Fruit fly (Drosophila melanogaster): ENCODE data around the gene ntc.
A peak's percentile ranks its signal among the peaks of the same experiment; 100 is the strongest.

The ntc gene

DNA sequence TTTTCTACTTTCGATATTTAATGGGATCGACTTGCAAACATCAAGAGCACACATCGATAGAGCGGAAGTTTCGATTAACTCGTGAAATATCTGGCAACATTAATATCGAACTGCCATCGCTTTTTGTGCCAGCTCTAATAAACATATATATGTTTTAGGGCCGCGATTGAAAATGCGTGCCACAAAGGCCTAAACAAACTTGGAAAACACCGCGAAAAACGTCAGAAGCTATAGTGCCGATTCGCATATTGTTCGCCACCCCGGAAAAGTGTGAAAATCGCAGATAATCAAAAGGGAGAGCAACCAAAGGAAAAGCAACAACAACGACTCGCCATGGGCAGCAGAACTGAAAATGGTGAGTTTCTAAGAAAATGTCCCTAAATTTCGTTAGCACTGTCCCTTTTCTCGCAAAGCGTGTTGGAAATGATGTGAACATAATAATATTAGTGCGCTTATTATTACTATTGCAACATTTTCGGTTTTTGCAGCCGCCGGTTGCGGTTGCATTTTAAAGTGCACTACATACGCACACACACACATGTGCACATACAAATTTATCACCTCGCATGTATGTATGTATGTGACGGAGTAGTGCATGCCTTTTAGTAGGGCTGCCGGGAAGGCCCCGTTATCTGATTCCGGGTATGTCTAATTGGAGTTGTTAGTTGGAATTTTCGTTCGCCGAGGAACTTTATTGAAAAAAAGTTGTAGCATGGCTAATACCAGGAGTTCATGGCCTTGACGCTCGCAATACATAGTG, 12.5 kb upstream of the ntc start, which contains the start of gene enc:
TSS of gene enc (plus strand) at position 114 of the 760 bp plus-strand sequence.
- no peak for TF ChIP-seq Hr78 (GFP tag; optimal IDR thresholded peaks at IDR 0.05)
- TF ChIP-seq sage (GFP tag; optimal IDR thresholded peaks at IDR 0.05) = peak; percentile 46
- no peak for TF ChIP-seq sv (GFP tag; optimal IDR thresholded peaks at IDR 0.05)
- no peak for TF ChIP-seq GATAd (GFP tag; optimal IDR thresholded peaks at IDR 0.05)
- peak; percentile 84 for TF ChIP-seq tai (GFP tag; optimal IDR thresholded peaks at IDR 0.05)
- no peak for TF ChIP-seq jim (GFP tag; optimal IDR thresholded peaks at IDR 0.05)
- no peak for TF ChIP-seq Dfd (GFP tag; optimal IDR thresholded peaks at IDR 0.05)
- no peak for TF ChIP-seq rgr (GFP tag; optimal IDR thresholded peaks at IDR 0.05)
- TF ChIP-seq Hnf4 (GFP tag; optimal IDR thresholded peaks at IDR 0.05) = no peak
- peak; percentile 15 for TF ChIP-seq psq (GFP tag; optimal IDR thresholded peaks at IDR 0.05)
- no peak for TF ChIP-seq OdsH (GFP tag; optimal IDR thresholded peaks at IDR 0.05)
- no peak for TF ChIP-seq Abd-B (GFP tag; optimal IDR thresholded peaks at IDR 0.05)
- TF ChIP-seq Vsx2 (GFP tag; optimal IDR thresholded peaks at IDR 0.05; ENCODE audit: partially characterized antibody) = no peak
- no peak for TF ChIP-seq dsf (GFP tag; optimal IDR thresholded peaks at IDR 0.05; ENCODE audit: borderline replicate concordance)
- peak; percentile 23 for TF ChIP-seq Jra (GFP tag; optimal IDR thresholded peaks at IDR 0.05)
- no peak for TF ChIP-seq CrebA (GFP tag; optimal IDR thresholded peaks at IDR 0.05; ENCODE audit: borderline replicate concordance)
- TF ChIP-seq Rel (GFP tag; optimal IDR thresholded peaks at IDR 0.05) = no peak
- peak; percentile 88 for TF ChIP-seq Rel (tag; optimal IDR thresholded peaks at IDR 0.05)
- no peak for TF ChIP-seq CG9705 (GFP tag; optimal IDR thresholded peaks at IDR 0.05)
- no peak for TF ChIP-seq fru (GFP tag; optimal IDR thresholded peaks at IDR 0.05)
- no peak for TF ChIP-seq ey (GFP tag; optimal IDR thresholded peaks at IDR 0.05)
- TF ChIP-seq Sp1 (GFP tag; optimal IDR thresholded peaks at IDR 0.05) = no peak
- peak; percentile 45 for TF ChIP-seq Hr83 (GFP tag; optimal IDR thresholded peaks at IDR 0.05; ENCODE audit: poor library complexity, severe bottlenecking)
- TF ChIP-seq Dif (GFP tag; optimal IDR thresholded peaks at IDR 0.05; ENCODE audit: partially characterized antibody) = no peak
- TF ChIP-seq foxo (GFP tag; optimal IDR thresholded peaks at IDR 0.05) = no peak
- peak; percentile 36 for TF ChIP-seq brk (GFP tag; optimal IDR thresholded peaks at IDR 0.05)
- TF ChIP-seq h (GFP tag; optimal IDR thresholded peaks at IDR 0.05) = no peak
- no peak for TF ChIP-seq dl (GFP tag; optimal IDR thresholded peaks at IDR 0.05; ENCODE audit: insufficient read depth in 1 of 2, partially characterized antibody in 2 of 2)
- TF ChIP-seq Myc (optimal IDR thresholded peaks at IDR 0.05) = no peak
- peak; percentile 56 for TF ChIP-seq woc (GFP tag; optimal IDR thresholded peaks at IDR 0.05)

DNA sequence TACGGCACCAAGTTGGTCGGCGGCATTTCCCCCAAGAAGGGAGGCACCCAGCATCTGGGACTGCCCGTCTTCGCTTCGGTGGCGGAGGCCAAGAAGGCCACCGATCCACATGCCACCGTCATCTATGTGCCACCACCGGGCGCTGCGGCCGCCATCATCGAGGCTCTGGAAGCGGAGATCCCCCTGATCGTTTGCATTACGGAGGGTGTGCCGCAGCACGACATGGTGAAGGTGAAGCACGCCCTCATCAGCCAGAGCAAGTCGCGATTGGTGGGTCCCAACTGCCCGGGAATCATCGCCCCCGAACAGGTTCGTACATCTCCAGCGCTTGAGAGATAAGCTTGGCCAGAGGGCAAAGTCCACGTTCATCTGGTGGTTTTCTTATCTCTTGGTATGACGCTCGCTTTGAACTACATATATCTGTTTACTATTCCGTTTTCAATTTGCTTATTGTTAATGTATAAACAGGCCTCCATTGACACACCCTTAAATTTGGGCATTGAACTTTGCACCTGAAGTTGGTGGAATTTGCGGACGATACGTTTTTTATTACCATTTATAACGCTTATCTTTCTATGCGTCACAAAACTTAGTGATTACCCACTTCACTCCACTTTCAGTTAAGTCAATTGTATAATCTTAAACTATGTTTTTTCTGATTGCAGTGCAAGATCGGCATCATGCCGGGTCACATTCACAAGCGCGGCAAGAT, 10.7 kb upstream of the ntc start:
- TF ChIP-seq Hnf4 (GFP tag; optimal IDR thresholded peaks at IDR 0.05) (peak; percentile 90), h (GFP tag; optimal IDR thresholded peaks at IDR 0.05) (peak; percentile 1), GATAd (GFP tag; optimal IDR thresholded peaks at IDR 0.05) (no peak), Rel (GFP tag; optimal IDR thresholded peaks at IDR 0.05) (no peak), Rel (tag; optimal IDR thresholded peaks at IDR 0.05) (peak; percentile 93)

DNA sequence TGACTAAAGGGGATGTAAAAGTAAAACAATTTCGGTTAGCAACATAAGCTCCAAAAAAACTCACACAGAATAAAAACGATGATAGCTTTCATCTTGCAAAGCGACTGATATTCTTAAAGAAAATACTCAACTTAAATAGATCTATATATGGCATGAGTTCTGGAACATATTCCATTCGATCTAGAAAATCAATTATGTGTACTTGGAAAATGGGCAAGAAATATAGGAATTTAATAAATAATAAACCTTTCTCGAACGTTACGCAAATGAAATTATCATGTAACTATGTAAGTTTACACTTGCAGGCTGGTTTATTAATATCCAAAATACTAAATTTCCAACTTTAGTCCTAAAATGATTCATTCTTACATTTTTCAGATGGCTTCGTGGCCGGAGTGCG, 10.0 kb upstream of the ntc start, which contains the start of gene Acp63F:
TSS of gene Acp63F (minus strand) at position 101 of the 400 bp plus-strand sequence.
- TF ChIP-seq Vsx2 (GFP tag; optimal IDR thresholded peaks at IDR 0.05; ENCODE audit: partially characterized antibody) (no peak), HLH106 (tag; optimal IDR thresholded peaks at IDR 0.05) (no peak), Myc (optimal IDR thresholded peaks at IDR 0.05) (no peak), OdsH (GFP tag; optimal IDR thresholded peaks at IDR 0.05) (no peak), Hr83 (GFP tag; optimal IDR thresholded peaks at IDR 0.05; ENCODE audit: poor library complexity, severe bottlenecking) (no peak), br (GFP tag; optimal IDR thresholded peaks at IDR 0.05) (no peak), CrebA (GFP tag; optimal IDR thresholded peaks at IDR 0.05; ENCODE audit: borderline replicate concordance) (no peak), pan (optimal IDR thresholded peaks at IDR 0.05) (no peak), usp (GFP tag; optimal IDR thresholded peaks at IDR 0.05) (no peak), CG9705 (GFP tag; optimal IDR thresholded peaks at IDR 0.05) (no peak), h (GFP tag; optimal IDR thresholded peaks at IDR 0.05) (no peak), fru (GFP tag; optimal IDR thresholded peaks at IDR 0.05) (no peak), ey (GFP tag; optimal IDR thresholded peaks at IDR 0.05) (no peak), Hnf4 (GFP tag; optimal IDR thresholded peaks at IDR 0.05) (no peak), foxo (GFP tag; optimal IDR thresholded peaks at IDR 0.05) (no peak), Sp1 (GFP tag; optimal IDR thresholded peaks at IDR 0.05) (no peak), Abd-B (GFP tag; optimal IDR thresholded peaks at IDR 0.05) (no peak), Mio (GFP tag; optimal IDR thresholded peaks at IDR 0.05) (no peak)

All from whole organism, wandering third instar larva.